Fruit fly (Drosophila melanogaster) whole organism, adult: ENCODE measurements around the gene CG32856.

ENCODE experiments used
- CG11617 ChIP-seq: fragments of 200-800 bp; sonication (Bioruptor generic); optimal IDR thresholded peaks from 2 replicates; lab custom pipeline; 2017; ENCODE audit warnings: mild to moderate bottlenecking, missing biosample characterization, missing genetic modification reagents, missing genetic modification characterization
- CG12768 ChIP-seq: fragments of 200-800 bp; sonication (Bioruptor generic); optimal IDR thresholded peaks from 2 replicates; lab custom pipeline; 2017; ENCODE audit warnings: missing biosample characterization, missing genetic modification characterization, mild to moderate bottlenecking, moderate library complexity, missing genetic modification reagents
- CG14711 ChIP-seq: fragments of 200-800 bp; sonication (Bioruptor generic); optimal IDR thresholded peaks from 2 replicates; lab custom pipeline; 2018; ENCODE audit warnings: missing biosample characterization, mild to moderate bottlenecking, missing genetic modification characterization, moderate library complexity
- CG1620 ChIP-seq: fragments of 200-800 bp; sonication (Bioruptor generic); optimal IDR thresholded peaks from 2 replicates; lab custom pipeline; 2016; ENCODE audit warnings: missing biosample characterization, missing genetic modification characterization
- CG33017 ChIP-seq: fragments of 200-800 bp; sonication (Bioruptor generic); optimal IDR thresholded peaks from 2 replicates; lab custom pipeline; 2018; ENCODE audit warnings: missing biosample characterization, mild to moderate bottlenecking, missing genetic modification characterization, moderate library complexity
- CG5204 ChIP-seq: fragments of 200-800 bp; sonication (Bioruptor generic); optimal IDR thresholded peaks from 2 replicates; lab custom pipeline; 2016; ENCODE audit warnings: missing biosample characterization, missing genetic modification characterization
- CG7045 ChIP-seq: fragments of 200-800 bp; sonication (Bioruptor generic); optimal IDR thresholded peaks from 2 replicates; lab custom pipeline; 2017; ENCODE audit warnings: missing biosample characterization, mild to moderate bottlenecking, missing genetic modification characterization
- CG7101 ChIP-seq: fragments of 200-800 bp; sonication (Bioruptor generic); optimal IDR thresholded peaks from 2 replicates; lab custom pipeline; 2018; ENCODE audit warnings: missing biosample characterization, mild to moderate bottlenecking, missing genetic modification characterization, moderate library complexity
- Clk ChIP-seq: fragments of 200-800 bp; sonication (Bioruptor generic); optimal IDR thresholded peaks from 2 replicates; lab custom pipeline; 2017; ENCODE audit warnings: missing biosample characterization, missing genetic modification characterization
- Crg-1 ChIP-seq: fragments of 200-800 bp; sonication (Bioruptor generic); optimal IDR thresholded peaks from 2 replicates; lab custom pipeline; 2016; ENCODE audit warnings: missing biosample characterization, missing genetic modification characterization
- Hr96 ChIP-seq: fragments of 200-800 bp; sonication (Bioruptor generic); optimal IDR thresholded peaks from 2 replicates; lab custom pipeline; 2016; ENCODE audit warnings: missing biosample characterization, missing genetic modification characterization
- Mnt ChIP-seq: fragments of 200-800 bp; sonication (Bioruptor generic); optimal IDR thresholded peaks from 2 replicates; lab custom pipeline; 2016; ENCODE audit warnings: missing biosample characterization, mild to moderate bottlenecking, missing genetic modification characterization
- bab1 ChIP-seq: fragments of 200-800 bp; sonication (Bioruptor generic); optimal IDR thresholded peaks from 3 replicates; lab custom pipeline; 2019; ENCODE audit warnings: missing biosample characterization, mild to moderate bottlenecking, missing genetic modification characterization, moderate library complexity
- cic ChIP-seq: fragments of 200-800 bp; sonication (Bioruptor generic); optimal IDR thresholded peaks from 2 replicates; lab custom pipeline; 2017; ENCODE audit warnings: missing biosample characterization, mild to moderate bottlenecking, missing genetic modification characterization, moderate library complexity
- cnc ChIP-seq, 2 experiments: fragments of >200 bp; optimal IDR thresholded peaks; 2 replicates each; lab custom pipeline; 2017
- kay ChIP-seq: fragments of 200-800 bp; sonication (Bioruptor generic); peaks from one replicate; lab custom pipeline; 2016; ENCODE audit warnings: missing biosample characterization, missing genetic modification characterization, borderline replicate concordance
- ovo ChIP-seq: fragments of 200-800 bp; sonication (Bioruptor generic); optimal IDR thresholded peaks from 2 replicates; lab custom pipeline; 2016; ENCODE audit warnings: missing biosample characterization, missing genetic modification characterization
- pad ChIP-seq: fragments of 200-800 bp; sonication (Bioruptor generic); optimal IDR thresholded peaks from 3 replicates; lab custom pipeline; 2017; ENCODE audit warnings: missing biosample characterization, missing genetic modification characterization, mild to moderate bottlenecking, moderate library complexity, missing genetic modification reagents
- tj ChIP-seq: fragments of 200-800 bp; sonication (Bioruptor generic); optimal IDR thresholded peaks from 3 replicates; lab custom pipeline; 2017; ENCODE audit warnings: missing biosample characterization, mild to moderate bottlenecking, missing genetic modification characterization, moderate library complexity
- toe ChIP-seq: fragments of 200-800 bp; sonication (Bioruptor generic); optimal IDR thresholded peaks from 2 replicates; lab custom pipeline; 2016; ENCODE audit warnings: missing biosample characterization, missing genetic modification characterization

CG32856 gene

DNA sequence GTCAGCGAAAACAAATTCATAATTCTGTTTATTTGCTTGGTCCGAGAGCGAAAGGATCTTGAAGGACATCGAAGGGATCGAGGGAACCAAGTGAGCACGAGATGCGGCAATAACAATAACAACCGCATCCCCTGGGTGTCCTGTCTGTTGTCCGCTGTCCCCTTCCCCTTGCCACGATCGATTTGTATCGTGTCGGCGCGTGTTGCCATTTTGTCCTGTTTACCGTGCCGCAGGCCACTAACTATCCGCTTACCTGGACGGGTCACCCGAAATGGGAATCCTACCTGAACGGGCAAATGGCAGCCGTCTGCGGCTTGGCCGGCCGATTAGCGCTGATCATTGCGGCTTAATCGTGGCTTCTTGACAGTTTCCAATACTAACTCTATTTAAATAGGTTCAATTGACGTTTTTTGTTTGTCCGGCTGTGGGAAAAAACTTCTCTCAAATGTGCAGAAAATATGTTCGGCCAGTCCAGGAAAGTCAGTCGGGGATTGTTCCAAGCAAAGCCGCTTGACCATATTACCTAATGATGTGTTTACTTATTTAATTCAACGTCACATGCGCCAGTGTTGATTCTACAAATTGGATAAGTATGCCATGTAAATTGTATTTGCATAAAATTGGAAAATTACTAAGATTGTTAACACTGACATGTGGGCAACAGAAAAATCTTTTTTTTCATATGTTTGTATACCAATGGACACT lies 24.2 kb upstream of the CG32856 start:
- no peak for TF ChIP-seq kay
- no peak for TF ChIP-seq CG33017 (tag; lab: Kevin White, UChicago)
- no peak for TF ChIP-seq cic
- no peak for TF ChIP-seq CG12768 (GFP tag; lab: Kevin White, UChicago)
- no peak for TF ChIP-seq cnc (optimal IDR thresholded peaks at IDR 0.05; lab: Kevin White, UChicago)
- no peak for TF ChIP-seq CG5204 (GFP tag; lab: Kevin White, UChicago)
- no peak for TF ChIP-seq Hr96 (GFP tag; lab: Kevin White, UChicago)
- TF ChIP-seq Mnt, result no peak
- TF ChIP-seq Clk (GFP tag; lab: Kevin White, UChicago), result no peak
- TF ChIP-seq Crg-1 (GFP tag; lab: Kevin White, UChicago), result no peak
- no peak for TF ChIP-seq bab1
- TF ChIP-seq CG11617 (GFP tag; lab: Kevin White, UChicago), result no peak
- no peak for TF ChIP-seq ovo (GFP tag; lab: Kevin White, UChicago)
- TF ChIP-seq pad (GFP tag; lab: Kevin White, UChicago), result no peak
- TF ChIP-seq CG7101, result no peak
- no peak for TF ChIP-seq CG14711 (tag; lab: Kevin White, UChicago)
- no peak for TF ChIP-seq tj
- no peak for TF ChIP-seq CG1620 (GFP tag; lab: Kevin White, UChicago)
- TF ChIP-seq CG7045, result no peak

DNA sequence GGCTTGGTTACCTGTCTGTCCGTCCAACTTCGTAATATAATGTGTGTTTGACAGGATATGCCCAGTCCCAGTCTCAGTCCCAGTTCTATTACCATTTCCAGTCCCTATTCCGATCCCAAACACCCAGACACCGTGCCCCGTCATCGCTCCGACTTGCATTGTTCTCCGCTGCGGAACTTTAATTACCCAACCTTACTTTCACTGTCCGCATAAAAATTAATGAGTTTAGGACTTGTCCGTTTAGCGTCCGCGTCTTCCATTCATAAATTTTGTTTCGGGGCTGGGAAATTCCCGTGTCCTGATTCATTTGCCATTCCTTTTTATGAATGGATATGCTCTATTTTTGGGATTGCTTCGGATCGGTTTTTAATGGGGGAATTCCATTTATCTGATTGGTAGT lies 23.2 kb upstream of the CG32856 start:
- TF ChIP-seq cic, result no peak
- no peak for TF ChIP-seq Hr96 (GFP tag; lab: Kevin White, UChicago)
- TF ChIP-seq CG11617 (GFP tag; lab: Kevin White, UChicago), result no peak
- no peak for TF ChIP-seq CG1620 (GFP tag; lab: Kevin White, UChicago)
- no peak for TF ChIP-seq Crg-1 (GFP tag; lab: Kevin White, UChicago)
- TF ChIP-seq CG7101, result no peak
- no peak for TF ChIP-seq ovo (GFP tag; lab: Kevin White, UChicago)
- no peak for TF ChIP-seq CG5204 (GFP tag; lab: Kevin White, UChicago)
- no peak for TF ChIP-seq CG33017 (tag; lab: Kevin White, UChicago)
- no peak for TF ChIP-seq bab1

- TF ChIP-seq kay (peak; percentile 65), CG7101 (no peak), cic (peak; percentile 16)
Observed at dm6 chr3R:15987064-15987649, 22.0 kb upstream of the CG32856 start.

- TF ChIP-seq CG7101, result no peak
- peak; percentile 83 for TF ChIP-seq cic
- TF ChIP-seq CG14711 (tag; lab: Kevin White, UChicago), result no peak
- TF ChIP-seq Mnt, result peak; percentile 34
- no peak for TF ChIP-seq CG1620 (GFP tag; lab: Kevin White, UChicago)
- no peak for TF ChIP-seq Clk (GFP tag; lab: Kevin White, UChicago)
Observed at dm6 chr3R:15985762-15986214, 20.6 kb upstream of the CG32856 start, which contains the start of gene srp. TSS of gene srp (plus strand) at chr3R:15986152.

- TF ChIP-seq kay, result peak; percentile 80
- TF ChIP-seq CG14711 (tag; lab: Kevin White, UChicago), result peak; percentile 61
- TF ChIP-seq pad (GFP tag; lab: Kevin White, UChicago), result no peak
- TF ChIP-seq ovo (GFP tag; lab: Kevin White, UChicago), result no peak
- peak; percentile 63 for TF ChIP-seq CG12768 (GFP tag; lab: Kevin White, UChicago)
- peak; percentile 54 for TF ChIP-seq CG33017 (tag; lab: Kevin White, UChicago)
- TF ChIP-seq Hr96 (GFP tag; lab: Kevin White, UChicago), result no peak
- no peak for TF ChIP-seq toe
- peak; percentile 33 for TF ChIP-seq CG11617 (GFP tag; lab: Kevin White, UChicago)
- TF ChIP-seq cic, result peak; percentile 43
- TF ChIP-seq Clk (GFP tag; lab: Kevin White, UChicago), result no peak
- peak in 1 of 2 experiments; percentile 57 for TF ChIP-seq cnc (optimal IDR thresholded peaks at IDR 0.05; lab: Kevin White, UChicago)
- TF ChIP-seq Crg-1 (GFP tag; lab: Kevin White, UChicago), result no peak
- TF ChIP-seq CG7101, result peak; percentile 55
- peak; percentile 13 for TF ChIP-seq tj
- TF ChIP-seq CG7045, result peak; percentile 31
- TF ChIP-seq CG5204 (GFP tag; lab: Kevin White, UChicago), result no peak
- no peak for TF ChIP-seq bab1
- TF ChIP-seq Mnt, result no peak
- TF ChIP-seq CG1620 (GFP tag; lab: Kevin White, UChicago), result no peak
Observed at dm6 chr3R:15984483-15985118, 19.4 kb upstream of the CG32856 start.

dm6 chr3R:15983541-15984229 lies 18.5 kb upstream of the CG32856 start:
- peak in 1 of 2 experiments; percentile 17 for TF ChIP-seq cnc (optimal IDR thresholded peaks at IDR 0.05; lab: Kevin White, UChicago)
- TF ChIP-seq Mnt, result no peak
